Worm (Caenorhabditis elegans) whole organism, L3 larva: Measurements from ENCODE around the gene Y37D8A.6.

Source experiments
- ama-1 ChIP-seq: fragments of 150-350 bp; optimal IDR thresholded peaks from 2 replicates; lab custom pipeline; 2018
- elt-3 ChIP-seq, 3 experiments: fragments of 150-350 bp in 1 of 3; sonication (generic microtip) in 2 of 3; optimal IDR thresholded peaks; 2 replicates in 2 of 3; 4 replicates in 1 of 3; lab custom pipeline; 2014 to 2017; ENCODE audit warnings: missing biosample characterization in 3 of 3, missing genetic modification characterization in 3 of 3
- fos-1 ChIP-seq: fragments of 150-350 bp; optimal IDR thresholded peaks from 2 replicates; lab custom pipeline; 2014; ENCODE audit warnings: missing biosample characterization, missing genetic modification characterization
- nhr-237 ChIP-seq: fragments of 150-350 bp; optimal IDR thresholded peaks from 2 replicates; lab custom pipeline; 2014; ENCODE audit warnings: missing biosample characterization, missing genetic modification characterization
- unc-39 ChIP-seq: sonication (generic microtip); optimal IDR thresholded peaks from 4 replicates; lab custom pipeline; 2017; ENCODE audit warnings: missing biosample characterization, missing genetic modification characterization

DNA sequence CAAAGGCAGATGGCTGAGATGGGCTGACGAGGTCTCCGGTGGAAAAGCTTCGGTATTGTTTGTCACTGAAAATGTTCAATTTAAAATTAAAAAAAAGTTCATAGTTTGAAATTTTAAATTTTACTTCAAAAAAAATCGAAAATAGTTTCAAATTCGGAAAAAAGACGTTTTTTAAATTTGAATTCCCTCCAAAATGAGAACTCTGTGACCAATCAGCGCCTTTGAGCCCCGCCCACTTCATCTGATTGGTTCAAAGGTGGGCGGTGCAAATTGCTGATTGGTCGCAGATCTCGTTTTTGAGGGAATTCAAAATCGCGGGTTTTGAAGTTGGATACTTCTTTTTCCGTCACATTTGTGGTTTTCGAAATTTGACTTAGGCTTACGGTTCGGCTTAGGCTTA, 31.8 kb downstream of the Y37D8A.6 start:
- TF ChIP-seq ama-1 (no peak), unc-39 (no peak), nhr-237 (tag; lab: Kevin White, UChicago) (no peak), elt-3 (tag; optimal IDR thresholded peaks at IDR 0.05; lab: Kevin White, UChicago) (no peak), fos-1 (no peak)
